Worm (Caenorhabditis elegans): ENCODE data around the gene prp-38.

Gene prp-38

DNA sequence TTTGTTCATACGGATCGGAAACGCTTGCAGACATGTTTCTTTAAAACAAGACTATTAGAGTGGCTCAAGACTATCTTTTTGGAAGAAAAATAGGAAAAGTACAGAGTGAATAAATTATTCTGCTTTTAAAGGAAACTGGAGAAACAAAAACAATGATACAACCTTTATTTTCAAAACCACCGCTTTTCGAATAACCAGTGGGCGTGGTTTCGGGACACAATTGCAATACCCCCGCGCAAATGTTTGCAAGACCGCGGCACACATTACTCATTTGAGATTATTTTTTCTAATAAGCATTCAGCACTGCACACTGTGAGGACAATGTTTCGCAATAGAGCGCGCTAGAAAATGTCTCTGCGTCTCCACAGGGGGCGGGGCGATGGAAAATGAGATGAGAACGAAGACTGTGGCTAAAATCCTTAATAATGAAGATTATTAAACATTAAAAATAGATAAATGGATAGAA, 2.1 kb upstream of the prp-38 start, which contains the start of gene plrg-1 (continued):
- TF ChIP-seq bed-1 (GFP tag; IDR thresholded peaks at IDR 0.05) (no peak), him-1 (tag; optimal IDR thresholded peaks at IDR 0.05) (peak; percentile 47), F22D6.2 (tag; optimal IDR thresholded peaks at IDR 0.05) (peak; percentile 39), akir-1 (GFP tag; optimal IDR thresholded peaks at IDR 0.05) (no peak), ets-4 (GFP tag; optimal IDR thresholded peaks at IDR 0.05) (peak; percentile 66), let-526 (GFP tag; IDR thresholded peaks at IDR 0.05) (no peak), lin-26 (GFP tag; IDR thresholded peaks at IDR 0.05) (peak; percentile 81), athp-1 (tag; optimal IDR thresholded peaks at IDR 0.05) (peak; percentile 84), ceh-79 (tag; optimal IDR thresholded peaks at IDR 0.05) (no peak), B0261.1 (tag; optimal IDR thresholded peaks at IDR 0.05) (no peak), cebp-2 (GFP tag; IDR thresholded peaks at IDR 0.05) (0 out of 2 replicates have a peak, but pooled peaks have one; percentile 74), K11D2.4 (GFP tag; IDR thresholded peaks at IDR 0.05) (peak; percentile 76), egl-18 (GFP tag; IDR thresholded peaks at IDR 0.05) (0 out of 2 replicates have a peak, but pooled peaks have one; percentile 33), fkh-3 (tag; optimal IDR thresholded peaks at IDR 0.05) (no peak), attf-3 (GFP tag; conservative IDR thresholded peaks at IDR 0.05) (peak; percentile 75), ekl-4 (GFP tag; IDR thresholded peaks at IDR 0.05) (peak; percentile 94), egl-44 (GFP tag; IDR thresholded peaks at IDR 0.05) (peak; percentile 95), lin-40 (tag; optimal IDR thresholded peaks at IDR 0.05) (peak; percentile 84), madf-3 (GFP tag; IDR thresholded peaks at IDR 0.05) (peak; percentile 89), somi-1 (GFP tag; optimal IDR thresholded peaks at IDR 0.05) (peak; percentile 27), attf-6 (GFP tag; IDR thresholded peaks at IDR 0.05) (peak; percentile 68; the same call in 1 of the 2 replicates), sptf-2 (GFP tag; optimal IDR thresholded peaks at IDR 0.05) (no peak), T07F8.4 (tag; optimal IDR thresholded peaks at IDR 0.05) (peak; percentile 62), egrh-3 (GFP tag; IDR thresholded peaks at IDR 0.05) (peak; percentile 60; the same call in 1 of the 2 replicates), madf-8 (GFP tag; conservative IDR thresholded peaks at IDR 0.05) (peak; percentile 48; the same call in 1 of the 2 replicates), F37B4.10 (GFP tag; IDR thresholded peaks at IDR 0.05) (0 out of 2 replicates have a peak, but pooled peaks have one; percentile 66), pha-4 (tag; optimal IDR thresholded peaks at IDR 0.05) (no peak), F57A8.1 (GFP tag; optimal IDR thresholded peaks at IDR 0.05) (no peak), snpc-4 (GFP tag; optimal IDR thresholded peaks at IDR 0.05) (peak; percentile 35), snpc-4 (tag; optimal IDR thresholded peaks at IDR 0.05) (peak; percentile 35 to 72 (median 70)), efl-1 (GFP tag; optimal IDR thresholded peaks at IDR 0.05) (peak; percentile 59), chd-7 (tag; optimal IDR thresholded peaks at IDR 0.05) (peak; percentile 74), ccch-3 (GFP tag; optimal IDR thresholded peaks at IDR 0.05) (no peak), mxl-1 (tag; optimal IDR thresholded peaks at IDR 0.05) (no peak), attf-5 (GFP tag; optimal IDR thresholded peaks at IDR 0.05) (peak; percentile 97), ztf-25 (GFP tag; IDR thresholded peaks at IDR 0.05) (0 out of 2 replicates have a peak, but pooled peaks have one; percentile 73), gei-17 (GFP tag; optimal IDR thresholded peaks at IDR 0.05) (peak; percentile 51), xnd-1 (tag; optimal IDR thresholded peaks at IDR 0.05) (peak; percentile 28), zim-3 (tag; optimal IDR thresholded peaks at IDR 0.05) (no peak), ama-1 (optimal IDR thresholded peaks at IDR 0.05) (no peak), ama-1 (GFP tag; optimal IDR thresholded peaks at IDR 0.05) (no peak), sdz-38 (tag; optimal IDR thresholded peaks at IDR 0.05) (no peak), mel-28 (tag; optimal IDR thresholded peaks at IDR 0.05; ENCODE audit: borderline replicate concordance) (peak; percentile 32), ztf-18 (tag; optimal IDR thresholded peaks at IDR 0.05) (peak; percentile 73), nfya-2 (GFP tag; IDR thresholded peaks at IDR 0.05) (no peak), F57C9.4 (tag; optimal IDR thresholded peaks at IDR 0.05) (no peak), unc-130 (GFP tag; optimal IDR thresholded peaks at IDR 0.05) (peak; percentile 58), sea-2 (GFP tag; IDR thresholded peaks at IDR 0.05) (no peak), B0336.3 (GFP tag; IDR thresholded peaks at IDR 0.05) (peak; percentile 84), lin-54 (GFP tag; optimal IDR thresholded peaks at IDR 0.05) (peak; percentile 87)

Data from whole organism, young adult.